Worm (Caenorhabditis elegans): ENCODE results near the gene R05A10.1.

DNA sequence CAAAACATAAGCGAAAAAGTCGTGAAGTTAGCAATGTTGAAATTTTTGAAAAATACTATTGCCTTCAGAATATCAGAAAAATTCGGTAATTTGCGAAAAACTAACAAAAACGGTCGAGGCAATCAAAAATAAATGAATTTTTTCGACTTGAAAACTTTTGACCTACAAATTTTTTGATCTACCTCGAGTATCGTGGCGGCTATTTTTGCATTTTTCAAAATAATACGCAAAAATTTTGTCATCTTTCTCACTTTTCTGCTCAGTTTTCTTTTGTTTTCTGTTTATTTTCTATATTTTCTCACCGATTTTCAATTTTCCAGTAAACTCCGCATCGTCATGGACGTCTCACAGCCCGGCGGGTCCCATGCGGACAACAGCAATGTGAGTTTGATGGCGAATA, 33.6 kb downstream of the R05A10.1 start:
- TF ChIP-seq pqm-1 (tag; optimal IDR thresholded peaks at IDR 0.05) (no peak), lin-11 (tag; optimal IDR thresholded peaks at IDR 0.05) (no peak), pros-1 (tag; optimal IDR thresholded peaks at IDR 0.05) (no peak), nhr-11 (tag; optimal IDR thresholded peaks at IDR 0.05) (no peak), ceh-24 (tag; optimal IDR thresholded peaks at IDR 0.05) (no peak), zip-5 (tag; optimal IDR thresholded peaks at IDR 0.05) (no peak), ama-1 (optimal IDR thresholded peaks at IDR 0.05) (no peak), ets-4 (tag; optimal IDR thresholded peaks at IDR 0.05) (no peak), sox-2 (GFP tag; IDR thresholded peaks at IDR 0.05) (no peak), nfya-1 (tag; optimal IDR thresholded peaks at IDR 0.05) (no peak), madf-2 (tag; optimal IDR thresholded peaks at IDR 0.05) (no peak), rnt-1 (tag; optimal IDR thresholded peaks at IDR 0.05) (no peak)
